Worm (Caenorhabditis elegans) whole organism, L1 larva: ENCODE results near the gene Y40C5A.4.

Experiments
- ama-1 ChIP-seq: fragments of 150-350 bp; optimal IDR thresholded peaks from 2 replicates; lab custom pipeline; 2014
- swsn-7 ChIP-seq: sonication (generic microtip); optimal IDR thresholded peaks from 2 replicates; lab custom pipeline; 2016; ENCODE audit warnings: missing genetic modification characterization, missing compliant biosample characterization

- TF ChIP-seq swsn-7 (tag; lab: Kevin White, UChicago) (no peak), ama-1 (peak; percentile 14)
These were observed 54.1 kb downstream of the Y40C5A.4 start for ce11 chrIV:7310842-7311241.
